Fruit fly (Drosophila melanogaster) whole organism, embryonic: Measurements from ENCODE around the gene CG8837.

Experiments used
- CG11560 ChIP-seq: fragments of 200-800 bp; sonication (Bioruptor generic); IDR thresholded peaks from 3 replicates; pipeline ENCODE4 v1.3.6; 2022; ENCODE audit warnings: missing biosample characterization, missing genetic modification characterization
- CG12769 ChIP-seq: fragments of 200-800 bp; sonication (Bioruptor generic); optimal IDR thresholded peaks from 2 replicates; lab custom pipeline; 2019; ENCODE audit warnings: missing biosample characterization, mild to moderate bottlenecking, missing genetic modification characterization, moderate library complexity
- CG12942 ChIP-seq: fragments of 200-800 bp; sonication (Bioruptor generic); optimal IDR thresholded peaks from 3 replicates; lab custom pipeline; 2016; ENCODE audit warnings: missing biosample characterization, missing genetic modification characterization
- CG13123 ChIP-seq: fragments of 200-800 bp; sonication (Bioruptor generic); optimal IDR thresholded peaks from 2 replicates; lab custom pipeline; 2016; ENCODE audit warnings: missing biosample characterization, missing genetic modification characterization
- CG14441 ChIP-seq: fragments of 200-800 bp; sonication (Bioruptor generic); IDR thresholded peaks from 2 replicates; pipeline ENCODE4 v1.3.6; 2022; ENCODE audit warnings: missing biosample characterization, missing genetic modification characterization
- CG16863 ChIP-seq: fragments of 200-800 bp; sonication (Bioruptor generic); optimal IDR thresholded peaks from 3 replicates; lab custom pipeline; 2016; ENCODE audit warnings: missing biosample characterization, missing genetic modification characterization
- CG1792 ChIP-seq: fragments of 200-800 bp; sonication (Bioruptor generic); optimal IDR thresholded peaks from 2 replicates; lab custom pipeline; 2016; ENCODE audit warnings: missing biosample characterization, missing genetic modification characterization
- CG1832 ChIP-seq: fragments of 200-800 bp; sonication (Bioruptor generic); optimal IDR thresholded peaks from 2 replicates; lab custom pipeline; 2017; ENCODE audit warnings: missing biosample characterization, mild to moderate bottlenecking, missing genetic modification characterization, inconsistent platforms
- CG2199 ChIP-seq: fragments of 200-800 bp; sonication (Bioruptor generic); IDR thresholded peaks from 3 replicates; pipeline ENCODE4 v1.3.6; 2022; ENCODE audit warnings: missing biosample characterization, missing genetic modification characterization
- CG2889 ChIP-seq: fragments of 200-800 bp; sonication (Bioruptor generic); IDR thresholded peaks from 3 replicates; pipeline ENCODE4 v1.3.6; 2022; ENCODE audit warnings: missing biosample characterization, missing genetic modification characterization
- CG3065 ChIP-seq: fragments of 200-800 bp; sonication (Bioruptor generic); optimal IDR thresholded peaks from 2 replicates; lab custom pipeline; 2016; ENCODE audit warnings: missing biosample characterization, missing genetic modification characterization
- CG31224 ChIP-seq: fragments of 200-800 bp; sonication (Bioruptor generic); IDR thresholded peaks from 2 replicates; pipeline ENCODE4 v1.3.6; 2022; ENCODE audit warnings: missing biosample characterization, missing genetic modification characterization
- CG3995 ChIP-seq: fragments of 200-800 bp; sonication (Bioruptor generic); optimal IDR thresholded peaks from 3 replicates; lab custom pipeline; 2016; ENCODE audit warnings: missing biosample characterization, missing genetic modification characterization
- CG4820 ChIP-seq: fragments of 200-800 bp; sonication (Bioruptor generic); optimal IDR thresholded peaks from 3 replicates; lab custom pipeline; 2016; ENCODE audit warnings: missing biosample characterization, missing genetic modification characterization
- CG6654 ChIP-seq: fragments of 200-800 bp; sonication (Bioruptor generic); optimal IDR thresholded peaks from 2 replicates; lab custom pipeline; 2017; ENCODE audit warnings: missing biosample characterization, mild to moderate bottlenecking, missing genetic modification characterization
- CG7357 ChIP-seq: fragments of 200-800 bp; sonication (Bioruptor generic); IDR thresholded peaks from 3 replicates; pipeline ENCODE4 v1.3.6; 2022; ENCODE audit warnings: missing biosample characterization, missing genetic modification characterization
- CG7839 ChIP-seq: fragments of 200-800 bp; sonication (Bioruptor generic); optimal IDR thresholded peaks from 3 replicates; lab custom pipeline; 2018; ENCODE audit warnings: missing biosample characterization, mild to moderate bottlenecking, missing genetic modification characterization, moderate library complexity
- CG9215 ChIP-seq: fragments of 200-800 bp; sonication (Bioruptor generic); IDR thresholded peaks from 2 replicates; pipeline ENCODE4 v1.3.6; 2022; ENCODE audit warnings: missing biosample characterization, missing genetic modification characterization
- D ChIP-seq, 2 experiments: fragments of 200-800 bp in 1 of 2; fragments of >200 bp in 1 of 2; sonication (Bioruptor generic) in 1 of 2; optimal IDR thresholded peaks; 2 replicates in 1 of 2; 3 replicates in 1 of 2; lab custom pipeline; 2017; ENCODE audit warnings: mild to moderate bottlenecking in 1 of 2, missing biosample characterization in 1 of 2, missing genetic modification characterization in 1 of 2, missing genetic modification reagents in 1 of 2
- Dip2 ChIP-seq: fragments of 200-800 bp; sonication (Bioruptor generic); IDR thresholded peaks from 2 replicates; pipeline ENCODE4 v1.3.6; 2022; ENCODE audit warnings: missing biosample characterization, missing genetic modification characterization
- Dll ChIP-seq: fragments of 200-800 bp; sonication (Bioruptor generic); IDR thresholded peaks from 4 replicates; pipeline ENCODE4 v1.3.6; 2022; ENCODE audit warnings: missing biosample characterization, missing genetic modification characterization; ENCODE audit not compliant: partially characterized antibody
- Doc3 ChIP-seq: fragments of 200-800 bp; sonication (Bioruptor generic); IDR thresholded peaks from 3 replicates; pipeline ENCODE4 v1.3.6; 2022; ENCODE audit warnings: missing biosample characterization, missing genetic modification characterization; ENCODE audit not compliant: partially characterized antibody
- Ets65A ChIP-seq: fragments of 200-800 bp; sonication (Bioruptor generic); peaks from one replicate; lab custom pipeline; 2016; ENCODE audit warnings: missing biosample characterization, missing genetic modification characterization
- Meics ChIP-seq: fragments of 200-800 bp; sonication (Bioruptor generic); optimal IDR thresholded peaks from 2 replicates; lab custom pipeline; 2017; ENCODE audit warnings: missing biosample characterization, mild to moderate bottlenecking, missing genetic modification characterization
- Nf-YB ChIP-seq: fragments of 200-800 bp; sonication (Bioruptor generic); optimal IDR thresholded peaks from 3 replicates; lab custom pipeline; 2019; ENCODE audit warnings: missing biosample characterization, mild to moderate bottlenecking, missing genetic modification characterization, moderate library complexity
- NfI ChIP-seq: fragments of 200-800 bp; sonication (Bioruptor generic); optimal IDR thresholded peaks from 3 replicates; lab custom pipeline; 2018; ENCODE audit warnings: missing biosample characterization, mild to moderate bottlenecking, missing genetic modification characterization, moderate library complexity
- Side ChIP-seq: fragments of 200-800 bp; sonication (Bioruptor generic); optimal IDR thresholded peaks from 2 replicates; lab custom pipeline; 2016; ENCODE audit warnings: missing biosample characterization, missing genetic modification characterization
- Usf ChIP-seq: fragments of 200-800 bp; sonication (Bioruptor generic); optimal IDR thresholded peaks from 2 replicates; lab custom pipeline; 2017; ENCODE audit warnings: missing genotype, missing biosample characterization, missing genetic modification characterization
- ac ChIP-seq: fragments of 200-800 bp; sonication (Bioruptor generic); optimal IDR thresholded peaks from 3 replicates; lab custom pipeline; 2017; ENCODE audit warnings: missing biosample characterization, mild to moderate bottlenecking, missing genetic modification characterization
- al ChIP-seq: fragments of 200-800 bp; sonication (Bioruptor generic); IDR thresholded peaks from 2 replicates; pipeline ENCODE4 v1.3.6; 2022; ENCODE audit warnings: missing biosample characterization, missing genetic modification characterization
- ash1 ChIP-seq: fragments of 200-800 bp; sonication (Bioruptor generic); optimal IDR thresholded peaks from 2 replicates; lab custom pipeline; 2018; ENCODE audit warnings: missing biosample characterization, mild to moderate bottlenecking, missing genetic modification characterization
- br ChIP-seq: fragments of >200 bp; optimal IDR thresholded peaks from 2 replicates; lab custom pipeline; 2017
- crp ChIP-seq, 2 experiments: fragments of 200-800 bp; sonication (Bioruptor generic); optimal IDR thresholded peaks; 2 replicates in 1 of 2; 3 replicates in 1 of 2; lab custom pipeline; 2017; ENCODE audit warnings: missing biosample characterization in 2 of 2, missing genetic modification characterization in 2 of 2, mild to moderate bottlenecking in 1 of 2, moderate library complexity in 1 of 2
- gem ChIP-seq: fragments of 200-800 bp; sonication (Bioruptor generic); optimal IDR thresholded peaks from 2 replicates; lab custom pipeline; 2019; ENCODE audit warnings: missing biosample characterization, mild to moderate bottlenecking, missing genetic modification characterization, moderate library complexity
- gsb ChIP-seq: fragments of 200-800 bp; sonication (Bioruptor generic); IDR thresholded peaks from 2 replicates; pipeline ENCODE4 v1.3.6; 2022; ENCODE audit warnings: missing biosample characterization, missing genetic modification characterization
- gt ChIP-seq: fragments of 200-800 bp; sonication (Bioruptor generic); IDR thresholded peaks from 2 replicates; pipeline ENCODE4 v1.3.6; 2022; ENCODE audit warnings: missing biosample characterization, missing genetic modification characterization
- hbn ChIP-seq: fragments of 200-800 bp; sonication (Bioruptor generic); IDR thresholded peaks from 2 replicates; pipeline ENCODE4 v1.3.6; 2022; ENCODE audit warnings: missing biosample characterization, missing genetic modification characterization; ENCODE audit not compliant: partially characterized antibody
- lmd ChIP-seq: fragments of 200-800 bp; sonication (Bioruptor generic); IDR thresholded peaks from 2 replicates; pipeline ENCODE4 v1.3.6; 2022; ENCODE audit warnings: missing biosample characterization, missing genetic modification characterization
- lov ChIP-seq, 2 experiments: fragments of 200-800 bp in 1 of 2; fragments of >200 bp in 1 of 2; sonication (Bioruptor generic) in 1 of 2; IDR thresholded peaks in 1 of 2; optimal IDR thresholded peaks in 1 of 2; 2 replicates in 1 of 2; 3 replicates in 1 of 2; pipeline versions ENCODE4 v1.3.6 to Lab custom; 2017 to 2022; ENCODE audit warnings: missing biosample characterization in 1 of 2, missing genetic modification characterization in 1 of 2
- nom ChIP-seq: fragments of 200-800 bp; sonication (Bioruptor generic); optimal IDR thresholded peaks from 2 replicates; lab custom pipeline; 2017; ENCODE audit warnings: missing biosample characterization, missing genetic modification characterization, mild to moderate bottlenecking, moderate library complexity, missing genetic modification reagents
- row ChIP-seq: fragments of 200-800 bp; sonication (Bioruptor generic); IDR thresholded peaks from 3 replicates; pipeline ENCODE4 v1.3.6; 2022; ENCODE audit warnings: missing biosample characterization, missing genetic modification characterization
- sd ChIP-seq: fragments of 200-800 bp; sonication (Bioruptor generic); optimal IDR thresholded peaks from 3 replicates; lab custom pipeline; 2018; ENCODE audit warnings: missing biosample characterization, mild to moderate bottlenecking, missing genetic modification characterization, moderate library complexity
- sens ChIP-seq: fragments of 200-800 bp; sonication (Bioruptor generic); peaks from one replicate; lab custom pipeline; 2016; ENCODE audit warnings: missing biosample characterization, missing genetic modification characterization
- sisA ChIP-seq: fragments of 200-800 bp; sonication (Bioruptor generic); IDR thresholded peaks from 2 replicates; pipeline ENCODE4 v1.3.6; 2022; ENCODE audit warnings: missing biosample characterization, missing genetic modification characterization
- sna ChIP-seq: fragments of 200-800 bp; sonication (Bioruptor generic); IDR thresholded peaks from 2 replicates; pipeline ENCODE4 v1.3.6; 2022; ENCODE audit warnings: missing biosample characterization, missing genetic modification characterization; ENCODE audit not compliant: partially characterized antibody
- sob ChIP-seq: fragments of 200-800 bp; sonication (Bioruptor generic); IDR thresholded peaks from 2 replicates; pipeline ENCODE4 v1.3.6; 2022; ENCODE audit warnings: missing biosample characterization, missing genetic modification characterization

CG8837 gene

dm6 chr2L:3301058-3301457, 19.0 kb upstream of the CG8837 start (continued):
- TF ChIP-seq sisA = no peak
- no peak for TF ChIP-seq crp (GFP tag; optimal IDR thresholded peaks at IDR 0.05; lab: Kevin White, UChicago)
- TF ChIP-seq Side (GFP tag; lab: Kevin White, UChicago) = no peak
- TF ChIP-seq Dll = no peak
- TF ChIP-seq CG1792 (GFP tag; lab: Kevin White, UChicago) = no peak
- no peak for TF ChIP-seq al
- no peak for TF ChIP-seq Doc3 (GFP tag; lab: Robert Waterston, UW)
- 0 out of 2 replicates have a peak, but pooled peaks have one; percentile 11 for TF ChIP-seq CG14441 (GFP tag; lab: Robert Waterston, UW)
- no peak for TF ChIP-seq CG31224 (GFP tag; lab: Robert Waterston, UW)
- TF ChIP-seq CG13123 (GFP tag; lab: Kevin White, UChicago) = no peak
- no peak for TF ChIP-seq CG6654 (GFP tag; lab: Kevin White, UChicago)
- 0 out of 2 replicates have a peak, but pooled peaks have one; percentile 10 for TF ChIP-seq CG9215 (GFP tag; lab: Robert Waterston, UW)
- no peak for TF ChIP-seq CG7839 (tag; lab: Kevin White, UChicago)
- TF ChIP-seq Nf-YB (GFP tag; lab: Kevin White, UChicago) = no peak
- no peak for TF ChIP-seq sd (tag; lab: Kevin White, UChicago)
- no peak for TF ChIP-seq Dip2 (GFP tag; lab: Robert Waterston, UW)
- no peak for TF ChIP-seq CG4820 (GFP tag; lab: Kevin White, UChicago)
- TF ChIP-seq nom = no peak
- TF ChIP-seq CG7357 (GFP tag; lab: Robert Waterston, UW) = no peak
- no peak for TF ChIP-seq Usf (GFP tag; lab: Kevin White, UChicago)
- peak; percentile 66 for TF ChIP-seq Ets65A (GFP tag; lab: Kevin White, UChicago)
- TF ChIP-seq Meics (GFP tag; lab: Kevin White, UChicago) = peak; percentile 91
- TF ChIP-seq CG1832 (GFP tag; lab: Kevin White, UChicago) = no peak
- no peak for TF ChIP-seq CG11560 (tag; lab: Robert Waterston, UW)
- TF ChIP-seq NfI (GFP tag; lab: Kevin White, UChicago) = no peak
- TF ChIP-seq row (GFP tag; lab: Robert Waterston, UW) = no peak
- TF ChIP-seq CG16863 = no peak
- TF ChIP-seq CG3995 (GFP tag; lab: Kevin White, UChicago) = no peak
- TF ChIP-seq ac (GFP tag; lab: Kevin White, UChicago) = no peak
- TF ChIP-seq gem (tag; lab: Kevin White, UChicago) = no peak
- no peak for TF ChIP-seq br (lab: Kevin White, UChicago)
- TF ChIP-seq gt = no peak
- TF ChIP-seq CG2889 = 0 out of 3 replicates have a peak, but pooled peaks have one; percentile 24
- TF ChIP-seq CG3065 (GFP tag; lab: Kevin White, UChicago) = no peak
- no peak for TF ChIP-seq hbn (GFP tag; lab: Robert Waterston, UW)
- TF ChIP-seq ash1 = no peak
- TF ChIP-seq lov (optimal IDR thresholded peaks at IDR 0.05; lab: Kevin White, UChicago) = no peak
- TF ChIP-seq lov (GFP tag; IDR thresholded peaks at IDR 0.05; lab: Robert Waterston, UW) = 0 out of 3 replicates have a peak, but pooled peaks have one; percentile 26
- peak; percentile 5 for TF ChIP-seq CG12769 (tag; lab: Kevin White, UChicago)
- no peak for TF ChIP-seq gsb
- no peak for TF ChIP-seq sens
- no peak for TF ChIP-seq sna (GFP tag; lab: Robert Waterston, UW)
- TF ChIP-seq CG12942 = no peak
- TF ChIP-seq lmd (GFP tag; lab: Robert Waterston, UW) = no peak
- TF ChIP-seq D (optimal IDR thresholded peaks at IDR 0.05; lab: Kevin White, UChicago) = no peak
- TF ChIP-seq D (GFP tag; optimal IDR thresholded peaks at IDR 0.05; lab: Kevin White, UChicago) = no peak
- TF ChIP-seq CG2199 (GFP tag; lab: Robert Waterston, UW) = 0 out of 3 replicates have a peak, but pooled peaks have one; percentile 54
- TF ChIP-seq sob (GFP tag; lab: Robert Waterston, UW) = no peak
